Fruit fly (Drosophila melanogaster): ENCODE measurements around the gene CG43091.

Gene CG43091

dm6 chr3R:22816437-22817173 lies 48.1 kb upstream of the CG43091 start (continued):
- TF ChIP-seq Met (GFP tag; optimal IDR thresholded peaks at IDR 0.05) (peak; percentile 34), CG7368 (GFP tag; optimal IDR thresholded peaks at IDR 0.05) (no peak), Sox15 (GFP tag; optimal IDR thresholded peaks at IDR 0.05) (no peak), Eip75B (GFP tag; optimal IDR thresholded peaks at IDR 0.05) (peak; percentile 27), CG16779 (tag; optimal IDR thresholded peaks at IDR 0.05) (no peak), CG11762 (GFP tag; optimal IDR thresholded peaks at IDR 0.05; ENCODE audit: insufficient read depth) (no peak), CG6854 (GFP tag; optimal IDR thresholded peaks at IDR 0.05) (no peak), pdm3 (GFP tag; optimal IDR thresholded peaks at IDR 0.05) (peak; percentile 27), Smox (GFP tag; optimal IDR thresholded peaks at IDR 0.05) (peak; percentile 26), CG8632 (GFP tag; optimal IDR thresholded peaks at IDR 0.05) (peak; percentile 37), CG4318 (GFP tag; optimal IDR thresholded peaks at IDR 0.05) (peak; percentile 3), CG31627 (GFP tag; optimal IDR thresholded peaks at IDR 0.05) (peak; percentile 7), spab (GFP tag; optimal IDR thresholded peaks at IDR 0.05) (no peak), svp (GFP tag) (peak; percentile 75)

- TF ChIP-seq CG8319 (GFP tag; optimal IDR thresholded peaks at IDR 0.05) (no peak), dac (GFP tag; optimal IDR thresholded peaks at IDR 0.05) (no peak), CG34406 (GFP tag; optimal IDR thresholded peaks at IDR 0.05) (no peak), Hr4 (GFP tag; optimal IDR thresholded peaks at IDR 0.05) (no peak), CG6276 (GFP tag; optimal IDR thresholded peaks at IDR 0.05) (no peak), CG11902 (GFP tag; optimal IDR thresholded peaks at IDR 0.05) (no peak), pdm3 (GFP tag; optimal IDR thresholded peaks at IDR 0.05) (no peak), CG10669 (GFP tag; optimal IDR thresholded peaks at IDR 0.05) (no peak), CG7368 (GFP tag; optimal IDR thresholded peaks at IDR 0.05) (no peak), Lpt (GFP tag; optimal IDR thresholded peaks at IDR 0.05) (no peak), Sox14 (GFP tag; optimal IDR thresholded peaks at IDR 0.05) (no peak), fd59A (GFP tag; optimal IDR thresholded peaks at IDR 0.05) (no peak)
Measured at dm6 chr3R:22816078-22816436, 47.5 kb upstream of the CG43091 start, which contains the start of gene CG13840. CG13840 (minus strand) TSS chr3R:22816178.

- TF ChIP-seq Blimp-1 (GFP tag; optimal IDR thresholded peaks at IDR 0.05) (no peak), CG6163 (GFP tag; IDR thresholded peaks at IDR 0.05) (no peak), CG8319 (GFP tag; optimal IDR thresholded peaks at IDR 0.05) (no peak), dsx (GFP tag; optimal IDR thresholded peaks at IDR 0.05; ENCODE audit: poor library complexity, severe bottlenecking) (no peak), CG9139 (GFP tag; optimal IDR thresholded peaks at IDR 0.05) (no peak), OdsH (GFP tag; optimal IDR thresholded peaks at IDR 0.05) (no peak), Sox102F (GFP tag; optimal IDR thresholded peaks at IDR 0.05) (no peak), CG31627 (GFP tag; optimal IDR thresholded peaks at IDR 0.05) (no peak), cyc (GFP tag; optimal IDR thresholded peaks at IDR 0.05) (no peak), CG11294 (GFP tag; IDR thresholded peaks at IDR 0.05) (no peak), Sox15 (GFP tag; optimal IDR thresholded peaks at IDR 0.05) (no peak), Eip78C (GFP tag) (no peak), pdm3 (GFP tag; optimal IDR thresholded peaks at IDR 0.05) (no peak), Lpt (GFP tag; optimal IDR thresholded peaks at IDR 0.05) (no peak), CG6792 (GFP tag; optimal IDR thresholded peaks at IDR 0.05) (no peak), Ets21C (GFP tag; optimal IDR thresholded peaks at IDR 0.05) (no peak)
Measured at dm6 chr3R:22810277-22810676, 41.7 kb upstream of the CG43091 start.

DNA sequence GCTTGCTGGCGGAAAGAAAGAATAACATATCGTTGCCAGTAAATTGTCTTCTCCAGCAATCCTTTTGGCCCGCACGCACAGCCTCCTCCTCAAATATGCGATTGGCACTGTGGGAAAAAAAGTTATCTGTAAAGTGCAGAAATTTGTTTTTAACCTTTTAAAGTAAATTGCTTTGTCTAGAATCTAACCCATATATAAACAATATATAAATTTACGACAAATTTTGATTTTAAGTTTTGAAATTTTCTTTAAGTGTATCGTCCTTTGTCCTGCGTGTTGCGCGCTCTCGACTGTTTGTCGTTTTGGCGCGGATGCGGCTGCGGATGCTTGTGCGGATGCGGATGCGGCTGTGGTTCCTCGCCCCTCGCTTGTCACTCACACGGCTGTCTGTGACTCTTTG lies 38.6 kb upstream of the CG43091 start:
- TF ChIP-seq CG34406 (GFP tag; optimal IDR thresholded peaks at IDR 0.05) = no peak
- TF ChIP-seq Eip93F (GFP tag; optimal IDR thresholded peaks at IDR 0.05) = no peak
- TF ChIP-seq fd85E (GFP tag; optimal IDR thresholded peaks at IDR 0.05) = no peak
- no peak for TF ChIP-seq net (GFP tag; optimal IDR thresholded peaks at IDR 0.05)
- no peak for TF ChIP-seq topi (GFP tag; optimal IDR thresholded peaks at IDR 0.05)
- no peak for TF ChIP-seq pdm3 (GFP tag; optimal IDR thresholded peaks at IDR 0.05)
- peak; percentile 2 for TF ChIP-seq CG10631 (GFP tag; optimal IDR thresholded peaks at IDR 0.05)
- no peak for TF ChIP-seq ss (GFP tag; optimal IDR thresholded peaks at IDR 0.05)
- no peak for TF ChIP-seq achi (GFP tag; optimal IDR thresholded peaks at IDR 0.05)
- no peak for TF ChIP-seq Hr39 (GFP tag; optimal IDR thresholded peaks at IDR 0.05)
- TF ChIP-seq Hr38 (GFP tag; optimal IDR thresholded peaks at IDR 0.05) = no peak
- TF ChIP-seq Ets96B (tag; optimal IDR thresholded peaks at IDR 0.05) = peak; percentile 21
- no peak for TF ChIP-seq Hr4 (GFP tag; optimal IDR thresholded peaks at IDR 0.05)
- TF ChIP-seq CG32006 (GFP tag; optimal IDR thresholded peaks at IDR 0.05) = peak; percentile 20
- no peak for TF ChIP-seq CG6854 (GFP tag; optimal IDR thresholded peaks at IDR 0.05)
- no peak for TF ChIP-seq esn (GFP tag; optimal IDR thresholded peaks at IDR 0.05)
- TF ChIP-seq svp (GFP tag) = peak; percentile 63
- TF ChIP-seq CG9139 (GFP tag; optimal IDR thresholded peaks at IDR 0.05) = no peak

Data from whole organism, prepupa.